Fruit fly (Drosophila melanogaster) whole organism, embryonic: ENCODE data around the gene ppk30.
A peak's percentile ranks its signal among the peaks of the same experiment; 100 is the strongest.

ENCODE experiments used
- Asciz ChIP-seq: fragments of 200-800 bp; sonication (Bioruptor generic); optimal IDR thresholded peaks from 2 replicates; lab custom pipeline; 2017; ENCODE audit warnings: missing biosample characterization, mild to moderate bottlenecking, missing genetic modification characterization, missing genetic modification reagents
- Blimp-1 ChIP-seq: fragments of 200-800 bp; sonication (Bioruptor generic); optimal IDR thresholded peaks from 3 replicates; lab custom pipeline; 2018; ENCODE audit warnings: missing biosample characterization, missing genetic modification characterization, mild to moderate bottlenecking, moderate library complexity, missing genetic modification reagents
- CG10366 ChIP-seq: fragments of 200-800 bp; sonication (Bioruptor generic); IDR thresholded peaks from 2 replicates; pipeline ENCODE4 v1.3.6; 2022; ENCODE audit warnings: missing biosample characterization, missing genetic modification characterization
- CG1233 ChIP-seq: fragments of 200-800 bp; sonication (Bioruptor generic); optimal IDR thresholded peaks from 4 replicates; lab custom pipeline; 2018; ENCODE audit warnings: missing biosample characterization, mild to moderate bottlenecking, missing genetic modification characterization
- CG12391 ChIP-seq: fragments of 200-800 bp; sonication (Bioruptor generic); optimal IDR thresholded peaks from 3 replicates; lab custom pipeline; 2018; ENCODE audit warnings: missing biosample characterization, mild to moderate bottlenecking, missing genetic modification characterization, moderate library complexity
- CG12769 ChIP-seq: fragments of 200-800 bp; sonication (Bioruptor generic); optimal IDR thresholded peaks from 2 replicates; lab custom pipeline; 2019; ENCODE audit warnings: missing biosample characterization, mild to moderate bottlenecking, missing genetic modification characterization, moderate library complexity
- CG13624 ChIP-seq: fragments of 200-800 bp; sonication (Bioruptor generic); optimal IDR thresholded peaks from 2 replicates; lab custom pipeline; 2016; ENCODE audit warnings: missing biosample characterization, missing genetic modification characterization
- CG14014 ChIP-seq: fragments of 200-800 bp; sonication (Bioruptor generic); IDR thresholded peaks from 2 replicates; pipeline ENCODE4 v1.3.6; 2022; ENCODE audit warnings: missing biosample characterization, missing genetic modification characterization
- CG14441 ChIP-seq: fragments of 200-800 bp; sonication (Bioruptor generic); IDR thresholded peaks from 2 replicates; pipeline ENCODE4 v1.3.6; 2022; ENCODE audit warnings: missing biosample characterization, missing genetic modification characterization
- CG15269 ChIP-seq: fragments of 200-800 bp; sonication (Bioruptor generic); optimal IDR thresholded peaks from 2 replicates; lab custom pipeline; 2018; ENCODE audit warnings: missing biosample characterization, mild to moderate bottlenecking, missing genetic modification characterization, moderate library complexity
- CG17359 ChIP-seq: fragments of 200-800 bp; sonication (Bioruptor generic); optimal IDR thresholded peaks from 3 replicates; lab custom pipeline; 2018; ENCODE audit warnings: missing biosample characterization, mild to moderate bottlenecking, missing genetic modification characterization, moderate library complexity
- CG17385 ChIP-seq: fragments of 200-800 bp; sonication (Bioruptor generic); optimal IDR thresholded peaks from 3 replicates; lab custom pipeline; 2018; ENCODE audit warnings: missing biosample characterization, mild to moderate bottlenecking, missing genetic modification characterization
- CG30403 ChIP-seq: fragments of 200-800 bp; sonication (Bioruptor generic); optimal IDR thresholded peaks from 3 replicates; lab custom pipeline; 2016; ENCODE audit warnings: missing biosample characterization, missing genetic modification characterization
- CG30431 ChIP-seq: fragments of 200-800 bp; sonication (Bioruptor generic); optimal IDR thresholded peaks from 2 replicates; lab custom pipeline; 2017; ENCODE audit warnings: missing biosample characterization, missing genetic modification characterization
- CG32532 ChIP-seq: fragments of 200-800 bp; sonication (Bioruptor generic); IDR thresholded peaks from 2 replicates; pipeline ENCODE4 v1.3.6; 2022; ENCODE audit warnings: missing biosample characterization, missing genetic modification characterization
- CG6765 ChIP-seq: fragments of 200-800 bp; sonication (Bioruptor generic); optimal IDR thresholded peaks from 3 replicates; lab custom pipeline; 2017; ENCODE audit warnings: missing biosample characterization, mild to moderate bottlenecking, missing genetic modification characterization
- CG7556 ChIP-seq: fragments of 200-800 bp; sonication (Bioruptor generic); optimal IDR thresholded peaks from 2 replicates; lab custom pipeline; 2017; ENCODE audit warnings: missing biosample characterization, mild to moderate bottlenecking, missing genetic modification characterization
- CG7963 ChIP-seq: fragments of 200-800 bp; sonication (Bioruptor generic); IDR thresholded peaks from 3 replicates; pipeline ENCODE4 v1.3.6; 2022; ENCODE audit warnings: missing biosample characterization, missing genetic modification characterization; ENCODE audit not compliant: partially characterized antibody
- CG8765 ChIP-seq: fragments of 200-800 bp; sonication (Bioruptor generic); IDR thresholded peaks from 2 replicates; pipeline ENCODE4 v1.3.6; 2022; ENCODE audit warnings: missing biosample characterization, missing genetic modification characterization
- CoRest ChIP-seq: fragments of 200-800 bp; sonication (Bioruptor generic); optimal IDR thresholded peaks from 3 replicates; lab custom pipeline; 2018; ENCODE audit warnings: missing biosample characterization, mild to moderate bottlenecking, missing genetic modification characterization, moderate library complexity
- E2f2 ChIP-seq: fragments of 200-800 bp; sonication (Bioruptor generic); IDR thresholded peaks from 2 replicates; pipeline ENCODE4 v1.3.6; 2022; ENCODE audit warnings: missing biosample characterization, missing genetic modification characterization
- Fer2 ChIP-seq: fragments of 200-800 bp; sonication (Bioruptor generic); optimal IDR thresholded peaks from 2 replicates; lab custom pipeline; 2018; ENCODE audit warnings: missing biosample characterization, mild to moderate bottlenecking, missing genetic modification characterization, moderate library complexity
- Fer3 ChIP-seq: fragments of 200-800 bp; sonication (Bioruptor generic); optimal IDR thresholded peaks from 2 replicates; lab custom pipeline; 2018; ENCODE audit warnings: missing biosample characterization, mild to moderate bottlenecking, missing genetic modification characterization, moderate library complexity
- Hand ChIP-seq: fragments of 200-800 bp; sonication (Bioruptor generic); optimal IDR thresholded peaks from 2 replicates; lab custom pipeline; 2017; ENCODE audit warnings: mild to moderate bottlenecking, missing biosample characterization, missing genetic modification reagents, missing genetic modification characterization
- Hr78 ChIP-seq, 2 experiments: fragments of 200-800 bp in 1 of 2; fragments of >200 bp in 1 of 2; sonication (Bioruptor generic) in 1 of 2; optimal IDR thresholded peaks; 2 replicates each; lab custom pipeline; 2017 to 2019; ENCODE audit warnings: missing biosample characterization in 2 of 2, missing genetic modification characterization in 2 of 2, mild to moderate bottlenecking in 1 of 2, moderate library complexity in 1 of 2
- Lhr ChIP-seq: fragments of 200-800 bp; sonication (Bioruptor generic); optimal IDR thresholded peaks from 3 replicates; lab custom pipeline; 2017; ENCODE audit warnings: mild to moderate bottlenecking, missing biosample characterization, missing genetic modification reagents, missing genetic modification characterization
- MBD-R2 ChIP-seq: fragments of 200-800 bp; sonication (Bioruptor generic); IDR thresholded peaks from 2 replicates; pipeline ENCODE4 v1.3.6; 2022; ENCODE audit warnings: missing biosample characterization, missing genetic modification characterization
- Ptx1 ChIP-seq: fragments of 200-800 bp; sonication (Bioruptor generic); IDR thresholded peaks from 2 replicates; pipeline ENCODE4 v1.3.6; 2022; ENCODE audit warnings: missing biosample characterization, missing genetic modification characterization
- Sox102F ChIP-seq: fragments of 200-800 bp; sonication (Bioruptor generic); optimal IDR thresholded peaks from 2 replicates; lab custom pipeline; 2018; ENCODE audit warnings: missing biosample characterization, mild to moderate bottlenecking, missing genetic modification characterization, moderate library complexity
- bab2 ChIP-seq: fragments of 200-800 bp; sonication (Bioruptor generic); optimal IDR thresholded peaks from 2 replicates; lab custom pipeline; 2016; ENCODE audit warnings: missing biosample characterization, missing genetic modification characterization
- bcd ChIP-seq: fragments of 200-800 bp; sonication (Bioruptor generic); optimal IDR thresholded peaks from 2 replicates; lab custom pipeline; 2017; ENCODE audit warnings: missing biosample characterization, mild to moderate bottlenecking, missing genetic modification characterization
- ci ChIP-seq: fragments of 200-800 bp; sonication (Bioruptor generic); IDR thresholded peaks from 3 replicates; pipeline ENCODE4 v1.3.6; 2022; ENCODE audit warnings: missing biosample characterization, missing genetic modification characterization
- fru ChIP-seq: fragments of >200 bp; optimal IDR thresholded peaks from 2 replicates; lab custom pipeline; 2017
- gt ChIP-seq: fragments of 200-800 bp; sonication (Bioruptor generic); IDR thresholded peaks from 2 replicates; pipeline ENCODE4 v1.3.6; 2022; ENCODE audit warnings: missing biosample characterization, missing genetic modification characterization
- kni ChIP-seq: fragments of 200-800 bp; sonication (Bioruptor generic); optimal IDR thresholded peaks from 3 replicates; lab custom pipeline; 2017; ENCODE audit warnings: mild to moderate bottlenecking, missing biosample characterization, missing genetic modification reagents, missing genetic modification characterization
- lilli ChIP-seq: fragments of 200-800 bp; sonication (Bioruptor generic); optimal IDR thresholded peaks from 3 replicates; lab custom pipeline; 2016; ENCODE audit warnings: missing biosample characterization, missing genetic modification characterization
- onecut ChIP-seq: fragments of 200-800 bp; sonication (Bioruptor generic); IDR thresholded peaks from 2 replicates; pipeline ENCODE4 v1.3.6; 2022; ENCODE audit warnings: missing biosample characterization, missing genetic modification characterization
- otp ChIP-seq: fragments of 200-800 bp; sonication (Bioruptor generic); IDR thresholded peaks from 3 replicates; pipeline ENCODE4, ENCODE4 v1.3.6; 2022; ENCODE audit warnings: missing biosample characterization, missing genetic modification characterization
- phol ChIP-seq: fragments of 200-800 bp; sonication (Bioruptor generic); optimal IDR thresholded peaks from 3 replicates; lab custom pipeline; 2018; ENCODE audit warnings: missing biosample characterization, mild to moderate bottlenecking, missing genetic modification characterization, moderate library complexity
- pnt ChIP-seq: fragments of 200-800 bp; sonication (Bioruptor generic); optimal IDR thresholded peaks from 3 replicates; lab custom pipeline; 2016; ENCODE audit warnings: missing biosample characterization, missing genetic modification characterization
- prd ChIP-seq, 3 experiments: fragments of >200 bp in 2 of 3; fragments of 200-800 bp in 1 of 3; sonication (Bioruptor generic) in 1 of 3; optimal IDR thresholded peaks in 2 of 3; IDR thresholded peaks in 1 of 3; 2 replicates in 2 of 3; 3 replicates in 1 of 3; pipeline versions ENCODE4 v1.3.6 to Lab custom; 2017 to 2022; ENCODE audit warnings: missing biosample characterization in 1 of 3, missing genetic modification characterization in 1 of 3
- row ChIP-seq: fragments of 200-800 bp; sonication (Bioruptor generic); IDR thresholded peaks from 3 replicates; pipeline ENCODE4 v1.3.6; 2022; ENCODE audit warnings: missing biosample characterization, missing genetic modification characterization
- sens ChIP-seq: fragments of 200-800 bp; sonication (Bioruptor generic); peaks from one replicate; lab custom pipeline; 2016; ENCODE audit warnings: missing biosample characterization, missing genetic modification characterization
- slbo ChIP-seq: fragments of 200-800 bp; sonication (Bioruptor generic); IDR thresholded peaks from 2 replicates; pipeline ENCODE4 v1.3.6; 2022; ENCODE audit warnings: missing biosample characterization, missing genetic modification characterization
- tgo ChIP-seq: fragments of 200-800 bp; sonication (Bioruptor generic); IDR thresholded peaks from 3 replicates; pipeline ENCODE4 v1.3.6; 2022; ENCODE audit warnings: missing biosample characterization, missing genetic modification characterization
- zf30C ChIP-seq: fragments of 200-800 bp; sonication (Bioruptor generic); optimal IDR thresholded peaks from 3 replicates; lab custom pipeline; 2018; ENCODE audit warnings: missing biosample characterization, mild to moderate bottlenecking, missing genetic modification characterization
- zfh1 ChIP-seq: fragments of 200-800 bp; sonication (Bioruptor generic); IDR thresholded peaks from 3 replicates; pipeline ENCODE4 v1.3.6; 2022; ENCODE audit warnings: missing biosample characterization, missing genetic modification characterization
- zfh2 ChIP-seq: fragments of 200-800 bp; sonication (Bioruptor generic); optimal IDR thresholded peaks from 2 replicates; lab custom pipeline; 2016; ENCODE audit warnings: missing biosample characterization, missing genetic modification characterization

The ppk30 gene

DNA sequence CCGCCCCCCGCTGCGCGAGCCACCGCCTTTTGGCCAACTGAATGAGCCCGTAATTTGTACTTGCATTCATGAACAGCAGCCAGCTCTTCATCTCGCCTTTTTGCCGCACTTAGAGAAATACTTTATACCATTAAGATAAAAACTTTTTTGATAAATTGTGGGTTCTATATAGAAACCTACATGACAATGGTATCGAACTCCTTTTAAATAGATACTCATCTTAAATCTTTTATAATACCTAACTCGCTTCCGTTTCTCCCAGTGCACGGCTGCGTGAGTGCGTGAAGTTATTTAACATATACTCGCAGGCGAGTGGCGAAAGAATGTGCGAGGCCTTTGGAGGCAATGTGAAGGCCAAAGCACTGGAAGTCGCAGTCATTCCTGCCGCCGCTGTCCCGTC, 43.1 kb upstream of the ppk30 start (continued):
- TF ChIP-seq Hr78 (GFP tag; optimal IDR thresholded peaks at IDR 0.05; lab: Kevin White, UChicago): no peak
- TF ChIP-seq CG30431 (GFP tag; lab: Kevin White, UChicago): no peak
- no peak for TF ChIP-seq kni (GFP tag; lab: Kevin White, UChicago)
- no peak for TF ChIP-seq Fer2 (tag; lab: Kevin White, UChicago)
- peak; percentile 35; the same call in 2 of the 3 replicates for TF ChIP-seq tgo (GFP tag; lab: Robert Waterston, UW)

- peak; percentile 45 for TF ChIP-seq CG17385 (GFP tag; lab: Kevin White, UChicago)
- TF ChIP-seq Fer3 (tag; lab: Kevin White, UChicago): peak; percentile 48
- peak; percentile 12 for TF ChIP-seq Blimp-1
- peak; percentile 74 for TF ChIP-seq row (GFP tag; lab: Robert Waterston, UW)
- no peak for TF ChIP-seq CG7963 (GFP tag; lab: Robert Waterston, UW)
- TF ChIP-seq Ptx1 (GFP tag; lab: Robert Waterston, UW): peak; percentile 45; the same call in 1 of the 2 replicates
- peak; percentile 35 for TF ChIP-seq CG12391 (tag; lab: Kevin White, UChicago)
- peak; percentile 32 for TF ChIP-seq CG12769
- no peak for TF ChIP-seq zfh2
- peak; percentile 36 for TF ChIP-seq CG15269
- TF ChIP-seq CG7556 (GFP tag; lab: Kevin White, UChicago): peak; percentile 60
- TF ChIP-seq Sox102F: peak; percentile 37
- TF ChIP-seq bab2 (GFP tag; lab: Kevin White, UChicago): no peak
- TF ChIP-seq CG30403 (GFP tag; lab: Kevin White, UChicago): peak; percentile 20
- TF ChIP-seq pnt (GFP tag; lab: Kevin White, UChicago): peak; percentile 1
- TF ChIP-seq slbo (GFP tag; lab: Robert Waterston, UW): peak; percentile 56; the same call in 1 of the 2 replicates
- no peak for TF ChIP-seq CG14014
- TF ChIP-seq onecut (GFP tag; lab: Robert Waterston, UW): 0 out of 2 replicates have a peak, but pooled peaks have one; percentile 6
- TF ChIP-seq lilli (GFP tag; lab: Kevin White, UChicago): peak; percentile 24
- peak; percentile 27; the same call in 1 of the 2 replicates for TF ChIP-seq E2f2 (GFP tag; lab: Robert Waterston, UW)
- no peak for TF ChIP-seq gt (GFP tag; lab: Robert Waterston, UW)
- peak; percentile 9 for TF ChIP-seq sens (GFP tag; lab: Kevin White, UChicago)
- TF ChIP-seq MBD-R2 (GFP tag; lab: Robert Waterston, UW): peak; percentile 23; the same call in 1 of the 2 replicates
- TF ChIP-seq CG8765: no peak
- TF ChIP-seq Hand: peak; percentile 65
- TF ChIP-seq CG6765 (GFP tag; lab: Kevin White, UChicago): peak; percentile 9
- no peak for TF ChIP-seq Lhr (GFP tag; lab: Kevin White, UChicago)
- TF ChIP-seq CG32532 (GFP tag; lab: Robert Waterston, UW): peak; percentile 49; the same call in 1 of the 2 replicates
- peak; percentile 18; the same call in 1 of the 2 replicates for TF ChIP-seq CG10366 (GFP tag; lab: Robert Waterston, UW)
- TF ChIP-seq CG1233: peak; percentile 14
- TF ChIP-seq otp (GFP tag; lab: Robert Waterston, UW): 0 out of 3 replicates have a peak, but pooled peaks have one; percentile 25
- peak; percentile 9 for TF ChIP-seq zf30C (GFP tag; lab: Kevin White, UChicago)
- peak; percentile 6 for TF ChIP-seq phol (tag; lab: Kevin White, UChicago)
- no peak for TF ChIP-seq fru (lab: Kevin White, UChicago)
- peak; percentile 30; the same call in 1 of the 2 replicates for TF ChIP-seq CG14441 (GFP tag; lab: Robert Waterston, UW)
- TF ChIP-seq zfh1: 0 out of 3 replicates have a peak, but pooled peaks have one; percentile 30
- TF ChIP-seq CoRest (tag; lab: Kevin White, UChicago): peak; percentile 31
- TF ChIP-seq CG17359 (tag; lab: Kevin White, UChicago): peak; percentile 33
- TF ChIP-seq CG13624 (GFP tag; lab: Kevin White, UChicago): peak; percentile 15
- peak; percentile 42 for TF ChIP-seq bcd (GFP tag; lab: Kevin White, UChicago)
- TF ChIP-seq ci (GFP tag; lab: Robert Waterston, UW): peak; percentile 58; the same call in 1 of the 3 replicates
- peak; percentile 9 for TF ChIP-seq Asciz (GFP tag; lab: Kevin White, UChicago)
- no peak for TF ChIP-seq prd (optimal IDR thresholded peaks at IDR 0.05; lab: Kevin White, UChicago)
- peak; percentile 51; the same call in 2 of the 3 replicates for TF ChIP-seq prd (GFP tag; IDR thresholded peaks at IDR 0.05; lab: Robert Waterston, UW)
Observed at dm6 chr3R:29651488-29651887, 17.5 kb upstream of the ppk30 start.
